Fruit fly (Drosophila melanogaster): ENCODE results near the gene CG12948.

CG12948 gene

DNA sequence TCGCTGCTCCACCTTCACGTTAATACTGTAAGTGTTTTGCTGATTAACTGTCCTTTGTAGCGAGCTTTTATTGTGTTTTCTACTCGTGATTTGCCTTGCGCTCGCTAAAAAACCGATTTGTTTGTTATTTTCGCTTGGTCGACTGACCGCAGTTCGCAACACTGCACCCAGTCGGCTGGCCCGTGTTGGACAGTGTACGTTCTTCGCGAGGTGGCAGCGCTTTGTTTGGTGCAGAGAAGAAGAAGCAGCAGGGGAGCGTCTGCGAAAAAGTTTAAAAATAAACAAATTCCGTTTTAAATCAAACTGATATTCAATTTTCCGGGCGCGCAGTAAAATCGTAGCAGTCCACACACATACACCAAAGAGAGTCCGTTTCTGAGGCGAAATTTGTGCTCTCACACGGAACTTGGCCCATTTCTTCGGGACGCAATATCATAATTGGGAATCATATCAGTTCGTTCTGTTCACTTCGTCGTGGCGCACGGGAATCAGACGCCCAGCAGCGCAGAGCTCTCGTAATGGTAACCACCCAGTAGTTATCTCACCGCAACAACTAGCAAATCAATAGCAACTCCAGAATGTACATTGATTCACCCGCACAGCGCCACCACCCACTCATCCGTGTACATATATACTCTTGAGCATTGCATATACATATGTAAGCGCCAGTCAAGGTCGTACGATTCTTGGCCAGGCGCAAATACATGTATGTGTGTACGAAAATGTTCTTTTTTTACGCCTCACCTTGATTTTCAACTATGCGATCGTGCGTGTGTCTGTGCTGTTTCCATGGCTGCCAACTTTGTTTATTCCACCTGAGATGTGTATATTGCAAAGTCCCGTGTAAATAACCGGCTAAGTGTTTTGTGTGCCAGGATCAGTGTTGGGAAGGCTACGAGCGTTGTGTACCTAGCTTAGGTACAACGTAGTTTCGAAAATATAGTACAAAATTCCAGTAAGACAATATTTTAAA, 20.4 kb upstream of the CG12948 start, which contains the start of gene Naa80 (continued):
- peak; percentile 59; the same call in 2 of the 3 replicates for TF ChIP-seq CG6163 (GFP tag; IDR thresholded peaks at IDR 0.05)
- TF ChIP-seq acj6 (GFP tag; optimal IDR thresholded peaks at IDR 0.05), result peak; percentile 44
- TF ChIP-seq CG6276 (GFP tag; optimal IDR thresholded peaks at IDR 0.05), result no peak
- TF ChIP-seq CG6792 (GFP tag; optimal IDR thresholded peaks at IDR 0.05), result peak; percentile 59
- no peak for TF ChIP-seq dac (GFP tag; optimal IDR thresholded peaks at IDR 0.05)
- peak; percentile 63 for TF ChIP-seq lz (GFP tag; optimal IDR thresholded peaks at IDR 0.05)
- no peak for TF ChIP-seq Hr38 (GFP tag; optimal IDR thresholded peaks at IDR 0.05)
- 0 out of 3 replicates have a peak, but pooled peaks have one; percentile 30 for TF ChIP-seq eg (GFP tag; IDR thresholded peaks at IDR 0.05)
- TF ChIP-seq CG8319 (GFP tag; optimal IDR thresholded peaks at IDR 0.05), result peak; percentile 8
- no peak for TF ChIP-seq CG11294 (GFP tag; IDR thresholded peaks at IDR 0.05)
- TF ChIP-seq Sox102F (GFP tag; optimal IDR thresholded peaks at IDR 0.05), result no peak
- TF ChIP-seq vri (GFP tag; optimal IDR thresholded peaks at IDR 0.05), result peak; percentile 60
- TF ChIP-seq Blimp-1 (GFP tag; optimal IDR thresholded peaks at IDR 0.05), result no peak
- peak; percentile 57 for TF ChIP-seq CG6808 (GFP tag; optimal IDR thresholded peaks at IDR 0.05)
- no peak for TF ChIP-seq CG11762 (GFP tag; optimal IDR thresholded peaks at IDR 0.05; ENCODE audit: insufficient read depth)
- TF ChIP-seq CG31627 (GFP tag; optimal IDR thresholded peaks at IDR 0.05), result peak; percentile 79
- no peak for TF ChIP-seq CG6854 (GFP tag; optimal IDR thresholded peaks at IDR 0.05)
- TF ChIP-seq Lpt (GFP tag; optimal IDR thresholded peaks at IDR 0.05), result peak; percentile 35
- peak; percentile 82 for TF ChIP-seq topi (GFP tag; optimal IDR thresholded peaks at IDR 0.05)
- TF ChIP-seq CG34406 (GFP tag; optimal IDR thresholded peaks at IDR 0.05), result peak; percentile 40
- TF ChIP-seq CG15336 (GFP tag; IDR thresholded peaks at IDR 0.05), result peak; percentile 40; the same call in 1 of the 2 replicates
- TF ChIP-seq Met (GFP tag; optimal IDR thresholded peaks at IDR 0.05), result no peak
- TF ChIP-seq CG9139 (GFP tag; optimal IDR thresholded peaks at IDR 0.05), result no peak
- TF ChIP-seq cyc (GFP tag; optimal IDR thresholded peaks at IDR 0.05), result peak; percentile 73
- peak; percentile 32 for TF ChIP-seq CG11902 (GFP tag; optimal IDR thresholded peaks at IDR 0.05)

DNA sequence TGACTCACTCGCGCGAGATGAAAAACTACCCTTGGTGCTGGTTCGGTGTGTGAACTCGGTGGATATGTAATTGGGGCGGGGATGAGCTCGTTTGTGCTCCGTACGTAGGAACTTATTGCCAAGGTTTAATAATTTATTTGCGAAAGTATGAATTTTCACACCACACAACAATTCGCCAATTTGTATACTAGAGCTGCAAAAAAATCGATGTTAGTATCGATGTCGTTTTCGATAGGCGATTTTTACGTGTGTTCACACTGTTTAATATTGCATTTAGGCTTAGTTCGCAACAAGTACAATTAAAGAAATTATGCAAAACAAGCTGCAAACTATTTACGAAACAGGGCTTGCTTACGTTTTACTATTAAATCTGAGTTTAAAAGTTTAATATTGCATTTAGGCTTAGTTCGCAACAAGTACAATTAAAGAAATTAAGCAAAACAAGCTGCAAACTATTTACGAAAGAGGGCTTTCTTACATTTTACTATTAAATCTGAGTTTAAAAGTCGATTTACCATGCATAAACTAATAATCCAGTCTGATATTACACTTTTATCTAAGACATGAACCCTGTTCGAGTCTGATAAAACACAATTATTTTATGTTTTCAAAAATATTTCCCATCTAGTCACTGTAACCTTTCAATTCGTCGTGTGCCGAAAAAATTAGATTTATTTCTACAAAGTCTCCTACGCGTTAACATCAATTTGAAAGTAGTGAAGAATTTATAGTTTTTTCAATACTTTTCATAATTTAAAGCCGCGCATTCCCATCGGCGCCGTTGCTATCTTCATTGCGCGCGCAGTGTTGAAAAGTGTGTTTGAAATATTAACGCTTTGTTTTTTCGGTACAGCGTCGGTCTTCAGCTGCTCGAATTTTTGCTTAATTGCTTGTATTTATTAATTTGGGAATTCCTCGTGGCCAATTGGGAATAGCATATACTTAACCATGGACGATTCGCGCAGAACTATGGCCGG, 15.7 kb upstream of the CG12948 start, which contains the start of the genes Snap24 and CG8478:
TSS of gene Snap24 (minus strand) at position 196 of the 977 bp plus-strand sequence.
TSS of gene CG8478 (plus strand) at position 696 of the 977 bp plus-strand sequence.
- no peak for TF ChIP-seq cyc (GFP tag; optimal IDR thresholded peaks at IDR 0.05)
- peak; percentile 44 for TF ChIP-seq topi (GFP tag; optimal IDR thresholded peaks at IDR 0.05)
- TF ChIP-seq CG8319 (GFP tag; optimal IDR thresholded peaks at IDR 0.05), result no peak
- no peak for TF ChIP-seq lz (GFP tag; optimal IDR thresholded peaks at IDR 0.05)
- TF ChIP-seq CG1621 (tag; optimal IDR thresholded peaks at IDR 0.05), result no peak
- TF ChIP-seq Eip78C (GFP tag), result peak; percentile 61
- TF ChIP-seq CG3032 (tag; optimal IDR thresholded peaks at IDR 0.05), result peak; percentile 13

DNA sequence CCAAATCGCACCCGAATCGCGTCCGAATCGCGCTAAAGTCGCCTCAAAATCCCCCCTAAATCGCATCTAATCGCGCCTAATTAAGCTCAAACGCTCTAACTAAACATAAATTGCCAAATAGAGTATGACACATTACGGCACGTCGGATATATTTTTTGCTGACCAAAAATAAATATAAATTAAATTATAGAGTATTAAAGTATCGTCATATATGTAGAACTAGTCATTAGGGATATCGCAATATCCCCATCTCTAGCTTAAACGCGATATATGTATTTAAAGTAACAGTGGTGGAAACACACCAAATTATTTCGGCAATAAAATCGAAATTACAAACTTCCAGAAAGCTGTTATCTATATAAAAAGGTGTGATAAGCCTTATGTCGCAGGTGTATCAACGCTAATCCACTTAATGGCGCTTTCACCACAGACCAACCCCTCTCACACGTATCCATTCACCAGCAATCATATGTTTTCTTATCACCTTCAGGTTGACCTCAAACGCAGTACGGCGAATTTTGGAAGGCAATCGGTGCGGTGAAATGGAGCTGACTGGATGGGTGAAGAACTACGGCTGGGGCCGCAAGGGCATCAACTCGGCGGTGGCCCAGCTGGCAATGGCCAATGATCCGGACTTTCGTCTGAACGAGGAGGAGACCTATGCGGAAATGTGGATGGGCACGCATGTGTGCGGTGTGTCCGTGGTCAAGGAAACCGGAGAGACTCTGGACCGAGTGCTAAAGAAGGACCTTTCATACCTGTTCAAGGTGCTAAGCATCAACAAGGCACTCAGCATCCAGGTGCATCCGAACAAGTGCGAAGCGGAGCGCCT, 12.0 kb upstream of the CG12948 start, which contains the start of gene Mpi:
TSS of gene Mpi (plus strand) at position 263 of the 832 bp plus-strand sequence.
- no peak for TF ChIP-seq achi (GFP tag; optimal IDR thresholded peaks at IDR 0.05)
- TF ChIP-seq CG3032 (tag; optimal IDR thresholded peaks at IDR 0.05), result peak; percentile 36
- TF ChIP-seq pdm3 (GFP tag; optimal IDR thresholded peaks at IDR 0.05), result no peak
- no peak for TF ChIP-seq topi (GFP tag; optimal IDR thresholded peaks at IDR 0.05)
- TF ChIP-seq CG8119 (GFP tag; IDR thresholded peaks at IDR 0.05), result 0 out of 3 replicates have a peak, but pooled peaks have one; percentile 23
- 0 out of 3 replicates have a peak, but pooled peaks have one; percentile 30 for TF ChIP-seq eg (GFP tag; IDR thresholded peaks at IDR 0.05)
- TF ChIP-seq esn (GFP tag; optimal IDR thresholded peaks at IDR 0.05), result peak; percentile 34
- no peak for TF ChIP-seq CG7368 (GFP tag; optimal IDR thresholded peaks at IDR 0.05)
- TF ChIP-seq svp (GFP tag), result peak; percentile 98
- TF ChIP-seq CG16779 (tag; optimal IDR thresholded peaks at IDR 0.05), result no peak
- no peak for TF ChIP-seq fd59A (GFP tag; optimal IDR thresholded peaks at IDR 0.05)
- TF ChIP-seq Smox (GFP tag; optimal IDR thresholded peaks at IDR 0.05), result no peak
- no peak for TF ChIP-seq Sox102F (GFP tag; optimal IDR thresholded peaks at IDR 0.05)
- no peak for TF ChIP-seq Hr4 (GFP tag; optimal IDR thresholded peaks at IDR 0.05)
- no peak for TF ChIP-seq ss (GFP tag; optimal IDR thresholded peaks at IDR 0.05)
- TF ChIP-seq cyc (GFP tag; optimal IDR thresholded peaks at IDR 0.05), result no peak
- no peak for TF ChIP-seq CG4318 (GFP tag; optimal IDR thresholded peaks at IDR 0.05)
- no peak for TF ChIP-seq Eip93F (GFP tag; optimal IDR thresholded peaks at IDR 0.05)

Data from whole organism, prepupa.